Worm (Caenorhabditis elegans) whole organism, young adult: Measurements from ENCODE around the gene metl-6.
"Not testable (repeated sequence)": the region's sequence is repeated elsewhere in the genome, so short reads cannot be mapped to it uniquely, and the experiment has no call there.

Source experiments
- B0336.3 ChIP-seq: fragments of 200-800 bp; sonication (Bioruptor generic); IDR thresholded peaks from 2 replicates; pipeline ENCODE4 v1.3.6; 2022; ENCODE audit warnings: missing genetic modification characterization, missing compliant biosample characterization
- F10E7.11 ChIP-seq: sonication (generic microtip); optimal IDR thresholded peaks from 2 replicates; lab custom pipeline; 2017; ENCODE audit warnings: mild to moderate bottlenecking, missing genetic modification characterization, moderate library complexity, missing compliant biosample characterization
- Y56A3A.18 ChIP-seq: fragments of 200-800 bp; sonication (Bioruptor generic); IDR thresholded peaks from 2 replicates; pipeline ENCODE4 v1.3.6; 2022; ENCODE audit warnings: missing genetic modification reagents, missing genetic modification characterization, missing compliant biosample characterization
- die-1 ChIP-seq: sonication (generic microtip); optimal IDR thresholded peaks from 2 replicates; lab custom pipeline; 2016; ENCODE audit warnings: missing genotype, mild to moderate bottlenecking, missing genetic modification characterization, missing compliant biosample characterization
- efl-1 ChIP-seq: fragments of 150-350 bp; optimal IDR thresholded peaks from 2 replicates; lab custom pipeline; 2014; ENCODE audit warnings: missing biosample characterization, missing genetic modification reagents, missing genetic modification characterization
- let-607 ChIP-seq, 2 experiments: fragments of 200-800 bp in 1 of 2; sonication (Bioruptor generic) in 1 of 2; sonication (generic microtip) in 1 of 2; optimal IDR thresholded peaks; 2 replicates each; lab custom pipeline; 2016 to 2018; ENCODE audit warnings: mild to moderate bottlenecking in 2 of 2, missing compliant biosample characterization in 2 of 2, missing genetic modification characterization in 2 of 2, moderate library complexity in 2 of 2, missing genotype in 1 of 2
- sea-2 ChIP-seq: fragments of 200-800 bp; sonication (Bioruptor generic); IDR thresholded peaks from 2 replicates; pipeline ENCODE4 v1.3.6; 2022; ENCODE audit warnings: missing genetic modification characterization, missing compliant biosample characterization
- unc-130 ChIP-seq: sonication (generic microtip); optimal IDR thresholded peaks from 2 replicates; lab custom pipeline; 2016; ENCODE audit warnings: missing genetic modification reagents, missing genetic modification characterization, missing compliant biosample characterization
- unc-62 ChIP-seq: fragments of 150-350 bp; optimal IDR thresholded peaks from 2 replicates; lab custom pipeline; 2014; ENCODE audit warnings: missing biosample characterization, missing genetic modification reagents, missing genetic modification characterization

ce11 chrIII:3895887-3896286, 25.6 kb downstream of the metl-6 start:
- not testable (repeated sequence) for TF ChIP-seq die-1 (tag; lab: Kevin White, UChicago); sea-2 (GFP tag; lab: Robert Waterston, UW); B0336.3; unc-130 (GFP tag; lab: Kevin White, UChicago); unc-62 (GFP tag; lab: Kevin White, UChicago); Y56A3A.18 (GFP tag; lab: Robert Waterston, UW); let-607 (tag; optimal IDR thresholded peaks at IDR 0.05; lab: Kevin White, UChicago); efl-1 (GFP tag; lab: Kevin White, UChicago); F10E7.11 (tag; lab: Kevin White, UChicago)
